Worm (Caenorhabditis elegans) whole organism, L1 larva: ENCODE measurements around the gene T09F5.1.

ENCODE experiments used
- C04F5.9 ChIP-seq: sonication (generic microtip); optimal IDR thresholded peaks from 2 replicates; lab custom pipeline; 2016; ENCODE audit warnings: missing genetic modification characterization, missing compliant biosample characterization
- C34B4.2 ChIP-seq: sonication (generic microtip); optimal IDR thresholded peaks from 2 replicates; lab custom pipeline; 2017; ENCODE audit warnings: mild to moderate bottlenecking, missing genetic modification characterization, missing compliant biosample characterization
- alr-1 ChIP-seq: fragments of 200-800 bp; sonication (Bioruptor generic); optimal IDR thresholded peaks from 2 replicates; lab custom pipeline; 2018; ENCODE audit warnings: borderline replicate concordance, mild to moderate bottlenecking, missing genetic modification characterization, missing compliant biosample characterization
- blmp-1 ChIP-seq: fragments of 150-350 bp; optimal IDR thresholded peaks from 2 replicates; lab custom pipeline; 2014; ENCODE audit warnings: missing biosample characterization, missing genetic modification characterization
- ceh-90 ChIP-seq: sonication (generic microtip); optimal IDR thresholded peaks from 2 replicates; lab custom pipeline; 2016; ENCODE audit warnings: missing genetic modification characterization, missing compliant biosample characterization
- efl-1 ChIP-seq, 4 experiments: fragments of 150-350 bp; optimal IDR thresholded peaks in 3 of 4; peaks in 1 of 4; 1 replicate in 1 of 4; 2 replicates in 3 of 4; lab custom pipeline; 2014; ENCODE audit warnings: missing biosample characterization in 2 of 4, missing genetic modification characterization in 2 of 4, missing genetic modification reagents in 2 of 4
- egl-27 ChIP-seq, 2 experiments: fragments of 150-350 bp in 1 of 2; sonication (generic microtip); optimal IDR thresholded peaks; 3 replicates each; lab custom pipeline; 2017 to 2018; ENCODE audit warnings: missing biosample characterization in 2 of 2, missing genetic modification characterization in 2 of 2, missing genetic modification reagents in 2 of 2
- elt-2 ChIP-seq: sonication (generic microtip); optimal IDR thresholded peaks from 2 replicates; lab custom pipeline; 2016; ENCODE audit warnings: missing genetic modification characterization, mild to moderate bottlenecking, inconsistent platforms, missing compliant biosample characterization, missing genetic modification reagents
- fkh-4 ChIP-seq: sonication (generic microtip); optimal IDR thresholded peaks from 2 replicates; lab custom pipeline; 2016; ENCODE audit warnings: missing compliant biosample characterization, missing genetic modification characterization, borderline replicate concordance
- fkh-8 ChIP-seq: sonication (generic microtip); optimal IDR thresholded peaks from 2 replicates; lab custom pipeline; 2016; ENCODE audit warnings: mild to moderate bottlenecking, missing genetic modification characterization, missing compliant biosample characterization
- fos-1 ChIP-seq: fragments of 150-350 bp; optimal IDR thresholded peaks from 2 replicates; lab custom pipeline; 2014; ENCODE audit warnings: missing biosample characterization, missing genetic modification characterization
- grh-1 ChIP-seq: fragments of 200-800 bp; sonication (Bioruptor generic); IDR thresholded peaks from 2 replicates; pipeline ENCODE4 v1.3.6; 2022; ENCODE audit warnings: missing genetic modification reagents, missing genetic modification characterization, missing compliant biosample characterization
- hlh-4 ChIP-seq: sonication (generic microtip); optimal IDR thresholded peaks from 2 replicates; lab custom pipeline; 2016; ENCODE audit warnings: mild to moderate bottlenecking, missing genetic modification characterization, missing compliant biosample characterization
- isw-1 ChIP-seq: fragments of 200-800 bp; sonication (Bioruptor generic); IDR thresholded peaks from 2 replicates; pipeline ENCODE4 v1.3.6; 2022; ENCODE audit warnings: missing genetic modification characterization, missing compliant biosample characterization
- lin-35 ChIP-seq, 2 experiments: fragments of 150-350 bp; optimal IDR thresholded peaks; 2 replicates each; lab custom pipeline; 2014; ENCODE audit warnings: missing biosample characterization in 2 of 2, missing genetic modification characterization in 2 of 2, missing genetic modification reagents in 2 of 2
- mef-2 ChIP-seq: fragments of 150-350 bp; optimal IDR thresholded peaks from 2 replicates; lab custom pipeline; 2014; ENCODE audit warnings: missing biosample characterization, missing genetic modification characterization
- mep-1 ChIP-seq: fragments of 150-350 bp; optimal IDR thresholded peaks from 2 replicates; lab custom pipeline; 2014; ENCODE audit warnings: missing biosample characterization, missing genetic modification characterization
- nhr-20 ChIP-seq: sonication (generic microtip); optimal IDR thresholded peaks from 2 replicates; lab custom pipeline; 2016; ENCODE audit warnings: mild to moderate bottlenecking, missing genetic modification characterization, missing compliant biosample characterization
- nhr-28 ChIP-seq: fragments of 150-350 bp; optimal IDR thresholded peaks from 2 replicates; lab custom pipeline; 2014; ENCODE audit warnings: missing biosample characterization, missing genetic modification characterization
- nhr-47 ChIP-seq: sonication (generic microtip); optimal IDR thresholded peaks from 2 replicates; lab custom pipeline; 2016; ENCODE audit warnings: mild to moderate bottlenecking, missing genetic modification characterization, moderate library complexity, missing compliant biosample characterization
- nhr-71 ChIP-seq: sonication (generic microtip); optimal IDR thresholded peaks from 2 replicates; lab custom pipeline; 2016; ENCODE audit warnings: mild to moderate bottlenecking, missing genetic modification characterization, moderate library complexity, missing compliant biosample characterization
- nhr-76 ChIP-seq: sonication (generic microtip); optimal IDR thresholded peaks from 2 replicates; lab custom pipeline; 2017; ENCODE audit warnings: missing biosample characterization, missing genetic modification characterization
- nhr-85 ChIP-seq: sonication (generic microtip); peaks from one replicate; lab custom pipeline; 2016; ENCODE audit warnings: missing genetic modification characterization, inconsistent platforms, missing compliant biosample characterization
- nhr-90 ChIP-seq: sonication (generic microtip); optimal IDR thresholded peaks from 2 replicates; lab custom pipeline; 2016; ENCODE audit warnings: mild to moderate bottlenecking, missing genetic modification characterization, missing compliant biosample characterization; ENCODE audit not compliant: poor library complexity
- pax-3 ChIP-seq: fragments of 200-800 bp; sonication (Bioruptor generic); optimal IDR thresholded peaks from 2 replicates; lab custom pipeline; 2018; ENCODE audit warnings: mild to moderate bottlenecking, missing genetic modification characterization, moderate library complexity, missing compliant biosample characterization
- pqm-1 ChIP-seq: sonication (generic microtip); optimal IDR thresholded peaks from 3 replicates; lab custom pipeline; 2017; ENCODE audit warnings: missing biosample characterization, missing genetic modification characterization
- skn-1 ChIP-seq: fragments of 150-350 bp; optimal IDR thresholded peaks from 2 replicates; lab custom pipeline; 2014; ENCODE audit warnings: missing biosample characterization, missing genetic modification characterization
- snpc-4 ChIP-seq: fragments of 150-350 bp; optimal IDR thresholded peaks from 2 replicates; lab custom pipeline; 2014; ENCODE audit warnings: missing biosample characterization, missing genetic modification characterization
- snu-23 ChIP-seq: sonication (generic microtip); optimal IDR thresholded peaks from 2 replicates; lab custom pipeline; 2016; ENCODE audit warnings: missing genetic modification characterization, missing compliant biosample characterization
- sup-37 ChIP-seq: fragments of 200-800 bp; sonication (Bioruptor generic); optimal IDR thresholded peaks from 2 replicates; lab custom pipeline; 2018; ENCODE audit warnings: mild to moderate bottlenecking, missing genetic modification characterization, missing compliant biosample characterization
- tbx-2 ChIP-seq: sonication (generic microtip); optimal IDR thresholded peaks from 2 replicates; lab custom pipeline; 2016; ENCODE audit warnings: missing genetic modification characterization, missing compliant biosample characterization
- unc-62 ChIP-seq: fragments of 150-350 bp; optimal IDR thresholded peaks from 2 replicates; lab custom pipeline; 2014; ENCODE audit warnings: missing biosample characterization, missing genetic modification reagents, missing genetic modification characterization
- ztf-11 ChIP-seq, 2 experiments: sonication (generic microtip); optimal IDR thresholded peaks; 2 replicates each; lab custom pipeline; 2016 to 2017; ENCODE audit warnings: missing genetic modification characterization in 2 of 2, missing biosample characterization in 1 of 2, missing compliant biosample characterization in 1 of 2
- ztf-4 ChIP-seq: fragments of 150-350 bp; optimal IDR thresholded peaks from 2 replicates; lab custom pipeline; 2014; ENCODE audit warnings: missing biosample characterization, missing genetic modification characterization

The T09F5.1 gene

ce11 chrV:15158691-15159090, 9.8 kb downstream of the T09F5.1 start, which contains the start of gene str-45:
str-45 (plus strand) TSS chrV:15158991.
- TF ChIP-seq ztf-11 (tag; optimal IDR thresholded peaks at IDR 0.05; lab: Kevin White, UChicago) (no peak), nhr-76 (tag; lab: Kevin White, UChicago) (no peak), pax-3 (tag; lab: Kevin White, UChicago) (no peak), tbx-2 (tag; lab: Kevin White, UChicago) (no peak), efl-1 (optimal IDR thresholded peaks at IDR 0.05; lab: Kevin White, UChicago) (no peak), efl-1 (GFP tag; optimal IDR thresholded peaks at IDR 0.05 in 1 of 2; lab: Kevin White, UChicago) (peak in 1 of 2 experiments; percentile 50), C34B4.2 (tag; lab: Kevin White, UChicago) (no peak)

ce11 chrV:15162697-15163096, 13.8 kb downstream of the T09F5.1 start, which contains the start of gene srz-11:
srz-11 (plus strand) TSS chrV:15163082.
- TF ChIP-seq efl-1 (optimal IDR thresholded peaks at IDR 0.05; lab: Kevin White, UChicago) (no peak), efl-1 (GFP tag; optimal IDR thresholded peaks at IDR 0.05 in 1 of 2; lab: Kevin White, UChicago) (no peak), nhr-90 (tag; lab: Kevin White, UChicago) (no peak), hlh-4 (tag; lab: Kevin White, UChicago) (peak; percentile 100), blmp-1 (tag; lab: Kevin White, UChicago) (no peak), snu-23 (GFP tag; lab: Kevin White, UChicago) (no peak), nhr-47 (tag; lab: Kevin White, UChicago) (peak; percentile 10), egl-27 (tag; optimal IDR thresholded peaks at IDR 0.05; lab: Kevin White, UChicago) (no peak), fkh-8 (tag; lab: Kevin White, UChicago) (peak; percentile 24), nhr-76 (tag; lab: Kevin White, UChicago) (no peak), elt-2 (tag; lab: Kevin White, UChicago) (no peak), ztf-4 (no peak), unc-62 (GFP tag; lab: Kevin White, UChicago) (no peak), C04F5.9 (tag; lab: Kevin White, UChicago) (no peak), mep-1 (no peak), nhr-28 (no peak), alr-1 (tag; lab: Kevin White, UChicago) (no peak), ceh-90 (no peak), nhr-20 (tag; lab: Kevin White, UChicago) (no peak)
- TF ChIP-seq, all 84 proteins: peak for 3

- peak; percentile 81 for TF ChIP-seq nhr-20 (tag; lab: Kevin White, UChicago)
- TF ChIP-seq nhr-85 = peak; percentile 65
- peak in 1 of 2 experiments; percentile 24 for TF ChIP-seq lin-35 (GFP tag; optimal IDR thresholded peaks at IDR 0.05; lab: Kevin White, UChicago)
- TF ChIP-seq snu-23 (GFP tag; lab: Kevin White, UChicago) = peak; percentile 28
These were observed 19.1 kb downstream of the T09F5.1 start for ce11 chrV:15168018-15168417.

- TF ChIP-seq mef-2 (tag; lab: Kevin White, UChicago) (no peak), C04F5.9 (tag; lab: Kevin White, UChicago) (no peak), isw-1 (GFP tag; lab: Robert Waterston, UW) (no peak), fkh-4 (tag; lab: Kevin White, UChicago) (no peak), elt-2 (tag; lab: Kevin White, UChicago) (no peak), fos-1 (tag; lab: Kevin White, UChicago) (no peak), nhr-71 (tag; lab: Kevin White, UChicago) (no peak), grh-1 (GFP tag; lab: Robert Waterston, UW) (no peak), skn-1 (no peak)
These were observed 26.6 kb downstream of the T09F5.1 start, which contains the start of gene clec-47 for ce11 chrV:15175459-15175858. clec-47 (plus strand) TSS chrV:15175759.

- TF ChIP-seq unc-62 (GFP tag; lab: Kevin White, UChicago) (no peak), nhr-90 (tag; lab: Kevin White, UChicago) (no peak), pqm-1 (no peak), nhr-85 (no peak), sup-37 (GFP tag; lab: Kevin White, UChicago) (no peak), snpc-4 (tag; lab: Kevin White, UChicago) (no peak)
These were observed 30.9 kb downstream of the T09F5.1 start, which contains the start of gene T09F5.10 for ce11 chrV:15179757-15180156. T09F5.10 (plus strand) TSS chrV:15180057.
